Worm (Caenorhabditis elegans): ENCODE data around the gene F59F5.5.

Gene F59F5.5

ce11 chrX:10566775-10567174 lies 21.0 kb downstream of the F59F5.5 start (continued):
- TF ChIP-seq gmeb-1 (tag; optimal IDR thresholded peaks at IDR 0.05): peak; percentile 48
- peak; percentile 30 for TF ChIP-seq blmp-1 (tag; optimal IDR thresholded peaks at IDR 0.05; ENCODE audit: insufficient read depth)
- TF ChIP-seq crh-2 (tag; optimal IDR thresholded peaks at IDR 0.05): peak; percentile 56
- TF ChIP-seq R02D3.7 (tag; optimal IDR thresholded peaks at IDR 0.05): no peak
- no peak for TF ChIP-seq ama-1 (optimal IDR thresholded peaks at IDR 0.05)
- TF ChIP-seq mbf-1 (tag; optimal IDR thresholded peaks at IDR 0.05): no peak
- TF ChIP-seq peb-1 (tag; optimal IDR thresholded peaks at IDR 0.05): no peak
- TF ChIP-seq nhr-12 (tag; optimal IDR thresholded peaks at IDR 0.05): no peak
- TF ChIP-seq lsy-2 (tag; optimal IDR thresholded peaks at IDR 0.05): peak in 1 of 2 experiments; percentile 54
- no peak for TF ChIP-seq nhr-77 (tag; optimal IDR thresholded peaks at IDR 0.05)
- TF ChIP-seq aly-2 (tag; optimal IDR thresholded peaks at IDR 0.05): no peak

- TF ChIP-seq F13H6.1 (tag; optimal IDR thresholded peaks at IDR 0.05) (peak; percentile 100), nhr-11 (tag; optimal IDR thresholded peaks at IDR 0.05) (peak; percentile 68), R02D3.7 (tag; optimal IDR thresholded peaks at IDR 0.05) (no peak), snpc-4 (tag; optimal IDR thresholded peaks at IDR 0.05) (peak; percentile 59), sem-4 (tag; optimal IDR thresholded peaks at IDR 0.05) (peak; percentile 92), nhr-129 (tag; optimal IDR thresholded peaks at IDR 0.05) (peak; percentile 91), ztf-1 (GFP tag; conservative IDR thresholded peaks at IDR 0.05) (no peak), aly-2 (tag; optimal IDR thresholded peaks at IDR 0.05) (no peak), mdl-1 (tag; optimal IDR thresholded peaks at IDR 0.05) (peak; percentile 86 to 98), skn-1 (tag; optimal IDR thresholded peaks at IDR 0.05) (peak; percentile 47), sma-3 (GFP tag; optimal IDR thresholded peaks at IDR 0.05) (peak; percentile 96), lin-11 (tag; optimal IDR thresholded peaks at IDR 0.05) (peak; percentile 80), ceh-82 (tag; optimal IDR thresholded peaks at IDR 0.05) (peak; percentile 41), mbf-1 (tag; optimal IDR thresholded peaks at IDR 0.05) (peak; percentile 8), elt-3 (tag; optimal IDR thresholded peaks at IDR 0.05) (no peak), lsy-2 (tag; optimal IDR thresholded peaks at IDR 0.05) (peak; percentile 64 to 88), sma-9 (GFP tag; optimal IDR thresholded peaks at IDR 0.05) (peak; percentile 95), sma-9 (tag; optimal IDR thresholded peaks at IDR 0.05) (no peak), zag-1 (tag; optimal IDR thresholded peaks at IDR 0.05) (peak; percentile 84), lin-13 (GFP tag; optimal IDR thresholded peaks at IDR 0.05) (peak; percentile 88), peb-1 (tag; optimal IDR thresholded peaks at IDR 0.05) (peak; percentile 96), ztf-4 (tag; optimal IDR thresholded peaks at IDR 0.05) (peak; percentile 53), unc-39 (tag; optimal IDR thresholded peaks at IDR 0.05) (peak; percentile 78), elt-1 (tag; optimal IDR thresholded peaks at IDR 0.05) (no peak), fos-1 (tag; optimal IDR thresholded peaks at IDR 0.05) (peak; percentile 87), ceh-16 (tag; optimal IDR thresholded peaks at IDR 0.05) (peak; percentile 89), ZK546.5 (tag; optimal IDR thresholded peaks at IDR 0.05) (peak; percentile 38), ztf-11 (tag; optimal IDR thresholded peaks at IDR 0.05) (peak; percentile 81), unc-55 (GFP tag; optimal IDR thresholded peaks at IDR 0.05) (peak; percentile 94), nhr-23 (tag; optimal IDR thresholded peaks at IDR 0.05) (no peak), unc-62 (GFP tag; optimal IDR thresholded peaks at IDR 0.05) (peak; percentile 31), nhr-25 (tag; optimal IDR thresholded peaks at IDR 0.05) (peak; percentile 93), dmd-4 (tag; optimal IDR thresholded peaks at IDR 0.05) (no peak), crh-2 (tag; optimal IDR thresholded peaks at IDR 0.05) (peak; percentile 96), nhr-6 (tag; optimal IDR thresholded peaks at IDR 0.05) (peak; percentile 89), gmeb-1 (tag; optimal IDR thresholded peaks at IDR 0.05) (peak; percentile 67), blmp-1 (tag; optimal IDR thresholded peaks at IDR 0.05; ENCODE audit: insufficient read depth) (peak; percentile 29), ama-1 (optimal IDR thresholded peaks at IDR 0.05) (peak; percentile 92), nhr-21 (tag; optimal IDR thresholded peaks at IDR 0.05) (peak; percentile 95), nhr-12 (tag; optimal IDR thresholded peaks at IDR 0.05) (no peak), nhr-77 (tag; optimal IDR thresholded peaks at IDR 0.05) (peak; percentile 28), C34F6.9 (tag; optimal IDR thresholded peaks at IDR 0.05) (peak; percentile 95), lin-39 (tag; optimal IDR thresholded peaks at IDR 0.05) (peak; percentile 33), nhr-10 (tag; optimal IDR thresholded peaks at IDR 0.05) (peak; percentile 75), Y55F3AM.14 (GFP tag; optimal IDR thresholded peaks at IDR 0.05) (peak; percentile 87), nhr-237 (tag; optimal IDR thresholded peaks at IDR 0.05) (peak; percentile 66), alr-1 (tag; optimal IDR thresholded peaks at IDR 0.05) (peak; percentile 81), mab-5 (tag; optimal IDR thresholded peaks at IDR 0.05) (peak; percentile 88), egl-27 (tag; optimal IDR thresholded peaks at IDR 0.05) (peak; percentile 93)
These were observed 22.8 kb downstream of the F59F5.5 start for ce11 chrX:10568385-10569149.
